Fruit fly (Drosophila melanogaster): ENCODE results near the gene CG1979.

Gene CG1979

DNA sequence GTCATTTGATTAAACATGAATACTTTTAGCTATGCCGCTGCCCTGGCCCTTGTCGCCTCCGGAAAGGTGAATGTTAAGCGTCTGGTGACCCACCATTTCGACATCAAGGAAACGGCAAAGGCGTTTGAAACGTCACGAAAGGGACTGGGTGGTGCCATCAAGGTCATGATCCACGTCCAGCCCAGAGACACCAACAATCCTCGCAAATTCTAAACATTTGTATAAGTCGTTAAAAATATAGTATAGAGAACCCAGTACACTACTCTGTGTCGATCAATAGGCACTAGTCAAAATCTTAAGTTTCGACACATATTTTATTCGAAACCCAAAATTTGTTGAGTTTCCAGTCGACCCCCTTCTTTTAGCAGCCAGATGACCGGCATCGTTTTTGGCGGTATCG lies at the start of gene CG1979:
TSS of gene CG1979 (plus strand) at position 301 of the 400 bp plus-strand sequence.
- TF ChIP-seq noc (tag; optimal IDR thresholded peaks at IDR 0.05), result no peak

DNA sequence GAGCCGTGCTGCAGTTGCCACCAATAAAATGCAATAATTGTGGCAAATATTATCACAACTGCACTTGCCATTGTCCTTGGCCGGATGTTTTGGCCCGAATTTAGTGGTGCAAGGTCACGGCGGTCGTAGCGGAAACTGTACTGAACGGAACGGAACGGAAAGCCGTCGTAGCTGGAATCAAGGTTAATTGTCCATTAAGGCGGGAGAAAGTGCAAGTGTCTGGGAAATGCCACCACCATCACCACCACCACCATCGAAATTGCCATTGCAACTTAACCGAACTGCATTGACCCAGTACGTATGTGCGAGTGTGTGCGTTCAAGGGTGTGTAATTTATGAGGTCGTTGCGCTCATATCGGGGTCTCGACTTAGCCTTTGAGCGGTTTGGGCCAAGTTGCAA lies 47.5 kb upstream of the CG1979 start:
- no peak for TF ChIP-seq noc (tag; optimal IDR thresholded peaks at IDR 0.05)

DNA sequence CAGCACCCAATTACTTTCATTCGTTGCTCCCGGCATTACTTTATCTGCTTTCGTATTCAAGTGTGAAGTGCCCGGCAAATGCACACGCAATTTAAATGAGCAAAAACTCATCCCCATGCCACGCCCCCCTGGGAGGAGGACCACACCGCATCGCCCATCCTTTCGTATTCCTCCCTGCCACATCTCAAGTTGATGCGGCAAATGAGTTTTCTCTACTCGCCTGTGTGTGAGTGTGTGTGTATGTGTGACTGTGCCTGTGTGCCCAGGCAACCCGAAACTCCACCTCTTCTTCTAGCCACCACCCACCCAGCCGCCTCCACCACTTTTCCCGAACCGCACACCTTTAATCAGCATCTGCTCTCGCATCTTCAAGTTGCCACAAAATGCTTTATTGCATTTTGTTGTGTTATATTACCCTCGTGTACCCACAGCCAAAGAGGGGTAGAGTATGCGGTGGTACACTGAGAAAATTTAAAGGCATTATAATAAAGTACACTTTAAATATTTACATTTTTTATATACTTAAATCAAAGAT lies 43.3 kb upstream of the CG1979 start:
- no peak for TF ChIP-seq noc (tag; optimal IDR thresholded peaks at IDR 0.05)

DNA sequence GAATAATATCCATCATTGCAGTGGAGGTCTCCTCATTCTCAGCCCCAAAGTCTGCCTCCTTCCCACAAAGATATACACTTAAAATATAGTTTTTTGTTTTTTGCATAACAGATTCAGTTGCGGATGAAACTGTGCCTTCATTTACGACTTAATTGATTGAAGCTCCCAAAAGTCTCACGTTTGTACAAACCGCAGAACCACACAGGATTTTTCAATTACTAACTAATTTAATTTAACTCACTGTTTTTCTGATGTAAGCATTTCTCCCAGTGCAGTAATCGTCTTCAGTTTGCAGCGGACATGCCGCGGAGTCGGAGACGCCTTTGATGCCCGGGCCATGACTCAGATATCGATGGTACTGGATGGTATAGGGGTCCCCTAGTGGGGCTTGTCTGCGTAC lies 29.8 kb upstream of the CG1979 start:
- TF ChIP-seq noc (tag; optimal IDR thresholded peaks at IDR 0.05), result no peak

DNA sequence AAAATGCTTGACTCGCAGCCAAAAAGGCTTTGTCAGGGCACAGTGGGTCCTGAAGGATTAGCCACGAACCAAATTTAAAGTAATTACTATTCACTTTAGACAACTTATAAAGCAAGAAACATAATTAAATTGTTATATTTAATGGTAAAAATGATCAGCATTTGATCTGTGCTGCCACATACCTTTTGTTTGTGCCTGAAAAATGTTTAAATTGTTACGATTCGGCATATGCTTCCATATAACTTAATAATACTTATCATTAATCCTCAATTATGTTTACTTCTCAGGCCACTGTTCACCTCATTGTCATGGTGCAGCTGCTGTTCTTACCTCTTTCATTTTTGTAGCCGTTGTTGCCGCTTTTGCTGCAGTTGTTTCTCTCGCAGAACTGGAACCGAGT lies 29.1 kb upstream of the CG1979 start:
- no peak for TF ChIP-seq noc (tag; optimal IDR thresholded peaks at IDR 0.05)

DNA sequence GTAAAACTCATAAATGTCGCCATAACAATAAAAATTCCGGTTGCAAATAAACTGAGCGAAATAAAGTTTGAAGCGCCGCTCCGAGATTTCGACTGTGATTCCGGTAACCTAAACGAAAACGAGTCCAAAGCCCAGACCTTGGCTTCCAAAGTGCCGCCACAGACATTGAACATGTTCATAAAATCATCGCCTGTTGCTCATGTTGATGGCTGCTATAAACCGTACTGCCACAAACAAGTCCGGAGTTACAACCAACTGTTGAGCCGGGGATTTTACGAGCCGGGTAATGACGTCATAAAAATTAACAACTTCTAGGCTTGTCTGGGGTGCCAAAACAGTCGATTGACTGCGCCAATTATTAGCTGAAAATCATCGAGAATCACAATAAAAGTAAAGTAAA lies 25.8 kb upstream of the CG1979 start:
- no peak for TF ChIP-seq noc (tag; optimal IDR thresholded peaks at IDR 0.05)

DNA sequence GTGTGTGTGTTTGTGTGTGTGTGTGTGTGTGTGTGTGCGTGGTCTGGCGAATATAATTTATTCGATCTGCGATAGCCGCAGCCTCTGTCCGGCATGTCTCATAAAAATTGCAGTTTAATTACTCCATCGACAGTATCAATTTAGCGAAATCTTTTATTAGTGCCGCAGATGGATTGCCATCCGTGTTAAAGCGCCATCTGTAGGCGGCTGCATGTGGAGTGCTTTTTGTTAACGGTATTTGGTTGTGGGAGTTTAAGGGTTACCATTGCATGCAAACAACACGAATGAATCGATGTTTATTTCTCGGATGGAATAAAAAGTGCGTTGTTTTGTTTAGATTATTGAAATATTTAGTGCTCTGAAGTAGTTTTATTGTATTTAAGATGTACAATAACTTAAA lies 25.0 kb upstream of the CG1979 start:
- TF ChIP-seq noc (tag; optimal IDR thresholded peaks at IDR 0.05), result no peak

DNA sequence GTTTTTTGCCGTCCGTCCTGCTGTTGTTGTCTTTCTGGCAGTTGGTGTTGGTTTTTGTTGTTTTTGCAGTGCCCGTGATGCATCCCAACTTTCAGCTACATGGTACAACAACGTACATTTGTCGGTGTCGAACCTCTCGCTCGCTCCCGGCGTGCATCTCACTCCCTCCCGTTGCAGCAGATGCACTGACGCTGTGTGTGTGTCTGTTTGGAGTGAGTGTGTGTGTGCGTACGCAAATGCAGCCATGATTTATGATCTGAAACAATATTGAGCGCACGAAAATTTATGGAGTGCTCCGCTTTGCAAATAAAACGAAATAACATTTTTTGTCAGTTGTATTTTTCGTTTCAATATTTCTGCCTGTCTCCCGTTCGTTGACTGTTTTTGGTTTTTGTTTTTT lies 22.8 kb upstream of the CG1979 start:
- no peak for TF ChIP-seq noc (tag; optimal IDR thresholded peaks at IDR 0.05)

DNA sequence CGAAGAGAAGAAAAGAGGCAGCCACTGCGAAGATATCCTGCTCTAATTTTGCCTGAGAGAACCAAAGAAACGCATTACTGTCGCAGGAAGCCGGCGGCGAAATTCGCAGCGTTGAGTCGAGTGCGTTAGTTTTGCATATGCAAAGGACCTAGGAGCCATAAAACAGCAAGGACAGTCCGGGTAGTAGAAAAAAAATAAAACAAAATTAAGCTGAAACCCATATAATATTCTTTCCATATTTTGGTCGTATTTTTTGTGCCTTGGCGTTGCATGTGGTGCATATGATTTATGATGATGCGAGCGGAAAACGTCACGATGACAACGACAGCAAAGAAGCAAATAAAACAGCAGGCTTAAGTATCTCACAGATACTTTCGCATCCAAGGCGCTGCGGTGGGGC lies 20.7 kb upstream of the CG1979 start:
- no peak for TF ChIP-seq noc (tag; optimal IDR thresholded peaks at IDR 0.05)

DNA sequence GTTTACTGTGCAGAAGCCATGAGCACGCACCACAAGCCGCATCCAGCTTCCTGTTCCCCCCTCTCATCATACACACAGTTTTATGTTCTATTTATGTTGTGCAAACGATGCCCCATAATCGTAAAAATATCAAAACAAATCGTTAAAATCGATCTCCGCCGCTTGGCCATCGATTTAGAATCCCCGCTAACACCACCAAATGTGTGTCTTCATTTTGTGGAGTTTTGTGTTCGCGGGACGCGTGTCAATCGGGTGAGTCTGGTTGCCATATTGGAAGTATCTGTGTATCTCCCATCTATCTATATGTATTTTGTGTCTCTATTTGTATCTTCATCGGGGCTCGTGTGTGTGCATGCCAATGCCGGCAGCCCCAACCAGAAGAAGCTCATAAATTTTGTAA lies 19.9 kb upstream of the CG1979 start:
- TF ChIP-seq noc (tag; optimal IDR thresholded peaks at IDR 0.05), result no peak

DNA sequence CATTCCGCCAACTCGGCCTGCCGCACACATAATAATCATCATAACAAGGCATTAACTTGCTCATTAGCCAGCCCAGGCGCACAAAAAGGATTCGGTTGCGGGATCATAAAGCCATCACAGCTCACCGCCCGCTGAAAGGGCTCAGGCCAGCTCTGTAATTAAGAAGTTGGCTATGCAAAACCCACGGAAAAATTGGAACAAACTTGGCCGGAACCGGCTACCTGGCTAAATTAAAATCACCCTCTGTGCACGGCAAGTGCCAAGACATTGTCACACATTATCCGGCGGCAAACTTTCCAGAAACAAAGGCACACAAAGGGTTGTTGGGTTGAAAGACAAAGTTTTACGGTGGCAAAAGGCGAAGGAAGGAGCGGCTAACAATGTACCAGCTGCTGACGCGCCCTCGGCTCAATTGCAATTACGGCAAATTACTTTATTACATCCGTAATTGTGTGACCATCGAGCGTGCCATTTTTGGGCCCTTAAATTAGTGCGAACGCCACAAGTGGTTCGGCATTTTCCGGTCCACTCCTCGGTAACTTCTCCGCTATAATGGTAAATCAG lies 18.6 kb upstream of the CG1979 start:
- no peak for TF ChIP-seq noc (tag; optimal IDR thresholded peaks at IDR 0.05)

DNA sequence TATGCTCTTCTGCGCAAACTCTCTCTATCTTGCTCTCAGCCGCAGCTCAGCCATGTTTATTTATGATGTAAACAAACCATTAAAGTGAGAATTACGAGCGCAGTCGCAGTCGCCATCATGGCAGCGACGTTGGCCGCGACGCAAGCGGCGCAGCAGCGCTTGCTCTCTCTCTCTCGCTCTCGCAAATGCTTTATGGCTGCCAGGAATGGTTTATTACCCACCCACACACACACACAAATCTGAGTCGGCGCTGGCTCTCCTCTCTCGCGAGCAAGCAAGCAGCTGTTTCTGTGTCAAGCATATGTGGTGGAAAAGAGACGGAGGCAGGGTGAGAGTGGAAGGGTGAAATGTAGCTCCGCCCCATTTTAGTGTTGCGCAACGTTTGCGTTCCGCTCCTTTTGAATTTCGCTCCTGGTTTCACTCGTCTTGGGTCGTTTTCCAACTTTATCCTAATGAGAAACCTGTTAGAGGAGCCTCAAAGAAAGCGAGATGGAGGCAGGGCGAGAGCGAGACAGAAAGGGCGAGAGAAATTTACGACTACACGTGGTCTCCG lies 17.1 kb upstream of the CG1979 start:
- TF ChIP-seq noc (tag; optimal IDR thresholded peaks at IDR 0.05), result no peak

DNA sequence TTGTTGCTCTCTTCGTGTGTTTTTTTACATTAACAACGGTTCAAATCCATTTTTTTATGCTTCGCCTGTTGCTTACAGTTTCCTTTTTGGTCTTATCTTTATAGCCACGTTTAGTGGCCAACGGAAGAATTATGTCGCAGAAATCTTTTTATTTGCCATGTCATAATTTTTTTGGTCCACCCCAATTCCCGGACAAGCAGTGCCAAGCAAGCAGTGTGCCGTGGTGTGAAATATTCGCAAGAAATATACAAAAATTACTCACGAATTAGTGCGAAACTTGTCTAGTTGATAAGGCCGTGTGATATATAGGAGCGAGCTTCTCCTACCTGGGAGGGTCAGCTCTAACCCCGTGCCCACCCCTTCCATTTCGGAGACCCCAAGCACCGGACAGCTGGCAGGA lies 13.5 kb upstream of the CG1979 start:
- no peak for TF ChIP-seq noc (tag; optimal IDR thresholded peaks at IDR 0.05)

DNA sequence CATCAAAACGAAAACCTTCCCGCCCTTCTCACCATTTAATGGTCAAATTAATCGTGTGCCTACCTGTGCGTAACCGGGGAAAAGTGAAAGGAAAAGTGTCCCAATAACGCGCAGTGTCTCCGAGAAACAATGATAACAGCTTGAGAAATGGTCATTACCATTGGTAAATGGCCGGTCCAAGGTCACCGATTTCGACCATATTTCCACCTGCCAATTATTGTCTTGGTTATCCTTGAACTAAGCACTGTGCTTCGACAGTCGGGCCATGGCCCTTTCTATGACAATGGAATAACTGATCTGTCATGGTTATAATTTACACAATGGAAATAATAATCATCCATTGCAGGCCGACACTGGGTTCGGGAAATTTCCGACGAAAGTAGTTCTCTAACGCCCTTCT lies 10.4 kb upstream of the CG1979 start:
- TF ChIP-seq noc (tag; optimal IDR thresholded peaks at IDR 0.05), result no peak

DNA sequence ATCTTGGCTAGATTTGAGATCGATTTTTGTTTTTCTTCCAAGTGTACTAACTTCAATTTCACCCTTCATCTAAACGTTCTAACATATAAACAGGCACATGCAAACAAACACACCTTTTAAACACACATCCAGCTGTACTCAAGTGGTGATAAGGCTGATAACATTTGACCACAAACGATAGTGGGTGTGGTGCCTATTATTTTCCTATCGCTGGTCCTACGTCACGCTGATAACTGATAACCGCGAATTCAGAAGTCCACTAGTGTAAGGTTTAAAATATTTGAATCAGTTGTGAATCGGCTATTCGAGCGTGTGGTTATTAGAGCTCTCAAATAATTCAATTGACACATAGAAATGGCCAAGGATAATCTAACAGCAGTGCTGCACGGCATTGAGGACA lies 2.1 kb upstream of the CG1979 start, which contains the start of gene Sodh1:
TSS of gene Sodh1 (plus strand) at position 94 of the 400 bp plus-strand sequence.
- TF ChIP-seq noc (tag; optimal IDR thresholded peaks at IDR 0.05), result peak; percentile 54

DNA sequence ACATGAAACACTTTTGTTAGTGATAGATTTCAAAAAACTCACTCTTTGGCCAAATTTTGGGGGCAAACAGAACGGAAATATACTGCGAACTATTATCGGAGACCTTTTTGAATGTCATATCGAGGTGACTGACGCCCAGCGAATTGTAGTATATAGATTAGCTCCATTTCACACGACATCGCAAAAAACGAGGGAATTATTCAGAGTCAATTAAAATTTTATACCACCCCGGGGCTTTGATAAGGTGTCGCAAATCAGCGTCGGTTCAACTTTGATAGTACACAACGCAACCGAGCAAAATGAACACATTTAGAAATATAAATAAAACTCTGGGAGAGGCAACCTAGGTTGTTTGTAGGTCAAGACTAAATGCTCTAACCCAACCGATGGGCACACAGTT lies 3.6 kb downstream of the CG1979 start:
- TF ChIP-seq noc (tag; optimal IDR thresholded peaks at IDR 0.05), result peak; percentile 63

DNA sequence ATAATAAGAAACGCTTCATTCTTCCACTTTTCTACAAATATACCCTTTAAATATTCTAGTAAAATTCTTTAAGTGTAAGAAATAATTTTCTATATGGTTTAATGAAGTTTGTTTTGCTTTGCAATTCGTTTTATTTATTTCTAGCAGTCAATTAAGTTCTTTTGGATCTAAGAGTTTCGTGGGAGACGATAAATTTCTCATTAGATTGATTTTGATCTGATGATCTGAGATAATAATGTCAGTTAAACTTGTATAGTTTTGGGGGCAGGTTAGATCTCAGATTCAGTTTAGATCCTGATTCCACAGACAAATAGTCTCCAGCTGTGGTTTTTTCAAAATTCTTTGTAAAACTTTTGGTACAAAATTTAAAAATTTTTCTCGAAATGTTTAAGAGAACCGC lies 4.6 kb downstream of the CG1979 start, which contains the start of gene dj:
TSS of gene dj (plus strand) at position 301 of the 400 bp plus-strand sequence.
- TF ChIP-seq noc (tag; optimal IDR thresholded peaks at IDR 0.05), result no peak

DNA sequence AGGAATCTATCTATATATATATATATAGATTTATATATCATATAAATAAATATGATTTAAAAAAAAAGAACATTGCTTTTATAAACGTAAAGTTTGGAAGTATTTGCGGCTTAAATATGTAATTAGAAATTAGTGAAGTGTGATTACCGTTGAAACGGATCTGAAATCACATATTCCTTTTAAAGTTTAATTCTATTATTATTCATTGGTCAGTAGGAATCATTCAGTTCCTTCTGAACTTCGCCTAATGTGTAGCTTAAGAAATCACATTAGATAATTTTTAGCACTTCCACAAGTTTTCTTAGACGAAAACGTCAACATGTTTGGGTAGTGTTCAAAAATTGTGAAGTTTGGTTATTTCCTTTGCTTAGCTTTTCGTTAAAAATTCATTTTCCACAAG lies 6.1 kb downstream of the CG1979 start, which contains the start of gene djl:
TSS of gene djl (plus strand) at position 301 of the 400 bp plus-strand sequence.
- TF ChIP-seq noc (tag; optimal IDR thresholded peaks at IDR 0.05), result no peak
